Fruit fly (Drosophila melanogaster) whole organism, pupa: ENCODE results near the gene Taf3.

ENCODE experiments used
- CG14655 ChIP-seq: fragments of 200-800 bp; sonication (Bioruptor generic); optimal IDR thresholded peaks from 3 replicates; lab custom pipeline; 2017; ENCODE audit warnings: mild to moderate bottlenecking, missing biosample characterization, missing genetic modification reagents, missing genetic modification characterization
- CG4496 ChIP-seq: fragments of 200-800 bp; sonication (Bioruptor generic); IDR thresholded peaks from 3 replicates; pipeline ENCODE4 v1.3.6; 2022; ENCODE audit warnings: missing biosample characterization, missing genetic modification characterization
- CG8159 ChIP-seq: fragments of 200-800 bp; sonication (Bioruptor generic); optimal IDR thresholded peaks from 3 replicates; lab custom pipeline; 2018; ENCODE audit warnings: missing biosample characterization, mild to moderate bottlenecking, missing genetic modification characterization, moderate library complexity

- no peak for TF ChIP-seq CG4496 (GFP tag; lab: Robert Waterston, UW)
- no peak for TF ChIP-seq CG14655 (GFP tag; lab: Kevin White, UChicago)
- TF ChIP-seq CG8159 (tag; lab: Kevin White, UChicago) = no peak
Measured at dm6 chr4:411513-411912, 55.1 kb downstream of the Taf3 start.
